Fruit fly (Drosophila melanogaster) whole organism, embryonic: ENCODE measurements around the gene CG33160.

ENCODE experiments used
- Abd-B ChIP-seq: fragments of 200-800 bp; sonication (Bioruptor generic); optimal IDR thresholded peaks from 2 replicates; lab custom pipeline; 2018; ENCODE audit warnings: missing biosample characterization, mild to moderate bottlenecking, missing genetic modification characterization, moderate library complexity
- Atf-2 ChIP-seq: fragments of 200-800 bp; sonication (Bioruptor generic); optimal IDR thresholded peaks from 2 replicates; lab custom pipeline; 2016; ENCODE audit warnings: missing biosample characterization, missing genetic modification characterization
- B-H2 ChIP-seq: fragments of 200-800 bp; sonication (Bioruptor generic); optimal IDR thresholded peaks from 2 replicates; lab custom pipeline; 2018; ENCODE audit warnings: missing biosample characterization, mild to moderate bottlenecking, missing genetic modification characterization
- BEAF-32 ChIP-seq: fragments of 200-800 bp; sonication (Bioruptor generic); optimal IDR thresholded peaks from 3 replicates; lab custom pipeline; 2017; ENCODE audit warnings: missing biosample characterization, missing genetic modification characterization, mild to moderate bottlenecking, moderate library complexity, missing genetic modification reagents
- CG11456 ChIP-seq: fragments of 200-800 bp; sonication (Bioruptor generic); IDR thresholded peaks from 3 replicates; pipeline ENCODE4 v1.3.6; 2022; ENCODE audit warnings: missing biosample characterization, missing genetic modification characterization
- CG12942 ChIP-seq: fragments of 200-800 bp; sonication (Bioruptor generic); optimal IDR thresholded peaks from 3 replicates; lab custom pipeline; 2016; ENCODE audit warnings: missing biosample characterization, missing genetic modification characterization
- CG14710 ChIP-seq: fragments of 200-800 bp; sonication (Bioruptor generic); optimal IDR thresholded peaks from 3 replicates; lab custom pipeline; 2019; ENCODE audit warnings: missing biosample characterization, mild to moderate bottlenecking, missing genetic modification characterization, moderate library complexity
- CG3065 ChIP-seq: fragments of 200-800 bp; sonication (Bioruptor generic); optimal IDR thresholded peaks from 2 replicates; lab custom pipeline; 2016; ENCODE audit warnings: missing biosample characterization, missing genetic modification characterization
- CG3847 ChIP-seq: fragments of 200-800 bp; sonication (Bioruptor generic); IDR thresholded peaks from 2 replicates; pipeline ENCODE4 v1.3.6; 2022; ENCODE audit warnings: missing biosample characterization, missing genetic modification characterization
- CG3995 ChIP-seq: fragments of 200-800 bp; sonication (Bioruptor generic); optimal IDR thresholded peaks from 3 replicates; lab custom pipeline; 2016; ENCODE audit warnings: missing biosample characterization, missing genetic modification characterization
- CG4617 ChIP-seq: fragments of 200-800 bp; sonication (Bioruptor generic); optimal IDR thresholded peaks from 3 replicates; lab custom pipeline; 2016; ENCODE audit warnings: missing biosample characterization, missing genetic modification characterization, borderline replicate concordance
- CG7839 ChIP-seq: fragments of 200-800 bp; sonication (Bioruptor generic); optimal IDR thresholded peaks from 3 replicates; lab custom pipeline; 2018; ENCODE audit warnings: missing biosample characterization, mild to moderate bottlenecking, missing genetic modification characterization, moderate library complexity
- CG9797 ChIP-seq: fragments of 200-800 bp; sonication (Bioruptor generic); optimal IDR thresholded peaks from 3 replicates; lab custom pipeline; 2018; ENCODE audit warnings: missing biosample characterization, mild to moderate bottlenecking, missing genetic modification characterization
- Chrac-16 ChIP-seq: fragments of 200-800 bp; sonication (Bioruptor generic); optimal IDR thresholded peaks from 3 replicates; lab custom pipeline; 2016; ENCODE audit warnings: missing biosample characterization, missing genetic modification characterization
- Dbx ChIP-seq: fragments of 200-800 bp; sonication (Bioruptor generic); IDR thresholded peaks from 3 replicates; pipeline ENCODE4 v1.3.6; 2022; ENCODE audit warnings: missing biosample characterization, missing genetic modification characterization
- H2.0 ChIP-seq: fragments of 200-800 bp; sonication (Bioruptor generic); IDR thresholded peaks from 2 replicates; pipeline ENCODE4 v1.3.6; 2022; ENCODE audit warnings: missing biosample characterization, missing genetic modification characterization
- MBD-R2 ChIP-seq: fragments of 200-800 bp; sonication (Bioruptor generic); IDR thresholded peaks from 2 replicates; pipeline ENCODE4 v1.3.6; 2022; ENCODE audit warnings: missing biosample characterization, missing genetic modification characterization
- MESR4 ChIP-seq: fragments of 200-800 bp; sonication (Bioruptor generic); optimal IDR thresholded peaks from 2 replicates; lab custom pipeline; 2018; ENCODE audit warnings: missing biosample characterization, mild to moderate bottlenecking, missing genetic modification characterization, moderate library complexity
- MTF-1 ChIP-seq: fragments of 200-800 bp; sonication (Bioruptor generic); optimal IDR thresholded peaks from 2 replicates; lab custom pipeline; 2018; ENCODE audit warnings: missing biosample characterization, mild to moderate bottlenecking, missing genetic modification characterization, borderline replicate concordance
- Max ChIP-seq: fragments of 200-800 bp; sonication (Bioruptor generic); optimal IDR thresholded peaks from 2 replicates; lab custom pipeline; 2016; ENCODE audit warnings: missing biosample characterization, mild to moderate bottlenecking, missing genetic modification characterization
- Myb ChIP-seq: fragments of 200-800 bp; sonication (Bioruptor generic); optimal IDR thresholded peaks from 2 replicates; lab custom pipeline; 2016; ENCODE audit warnings: missing biosample characterization, missing genetic modification characterization
- NFAT ChIP-seq: fragments of 200-800 bp; sonication (Bioruptor generic); IDR thresholded peaks from 2 replicates; pipeline ENCODE4 v1.3.6; 2022; ENCODE audit warnings: missing biosample characterization, missing genetic modification characterization
- Scr ChIP-seq: fragments of 200-800 bp; sonication (Bioruptor generic); IDR thresholded peaks from 2 replicates; pipeline ENCODE4 v1.3.6; 2022; ENCODE audit warnings: missing biosample characterization, missing genetic modification characterization; ENCODE audit not compliant: partially characterized antibody
- Six4 ChIP-seq: fragments of 200-800 bp; sonication (Bioruptor generic); optimal IDR thresholded peaks from 2 replicates; lab custom pipeline; 2016; ENCODE audit warnings: missing biosample characterization, missing genetic modification characterization
- Taf1 ChIP-seq: fragments of 200-800 bp; sonication (Bioruptor generic); IDR thresholded peaks from 2 replicates; pipeline ENCODE4 v1.3.6; 2022; ENCODE audit warnings: missing biosample characterization, missing genetic modification characterization
- Trl ChIP-seq, 3 experiments: fragments of >200 bp in 2 of 3; fragments of 200-800 bp in 1 of 3; sonication (Bioruptor generic) in 1 of 3; optimal IDR thresholded peaks; 2 replicates in 1 of 3; 3 replicates in 2 of 3; lab custom pipeline; 2016 to 2017; ENCODE audit warnings: missing biosample characterization in 1 of 3, missing genetic modification characterization in 1 of 3
- YL-1 ChIP-seq: fragments of 200-800 bp; sonication (Bioruptor generic); optimal IDR thresholded peaks from 3 replicates; lab custom pipeline; 2017; ENCODE audit warnings: missing biosample characterization, mild to moderate bottlenecking, missing genetic modification characterization
- bsh ChIP-seq, 2 experiments: fragments of 200-800 bp; sonication (Bioruptor generic); optimal IDR thresholded peaks; 2 replicates each; lab custom pipeline; 2017 to 2018; ENCODE audit warnings: mild to moderate bottlenecking in 2 of 2, missing biosample characterization in 2 of 2, missing genetic modification characterization in 2 of 2, moderate library complexity in 1 of 2
- dpn ChIP-seq, 2 experiments: fragments of 200-800 bp; sonication (Bioruptor generic); optimal IDR thresholded peaks; 3 replicates each; lab custom pipeline; 2016; ENCODE audit warnings: missing biosample characterization in 2 of 2, missing genetic modification characterization in 2 of 2
- eve ChIP-seq, 2 experiments: fragments of >200 bp; optimal IDR thresholded peaks; 2 replicates each; lab custom pipeline; 2017; ENCODE audit warnings: missing biosample characterization in 2 of 2, missing genetic modification characterization in 2 of 2
- ewg ChIP-seq: fragments of 200-800 bp; sonication (Bioruptor generic); optimal IDR thresholded peaks from 3 replicates; lab custom pipeline; 2017; ENCODE audit warnings: mild to moderate bottlenecking, missing biosample characterization, missing genetic modification reagents, missing genetic modification characterization
- gfzf ChIP-seq: fragments of 200-800 bp; sonication (Bioruptor generic); optimal IDR thresholded peaks from 2 replicates; lab custom pipeline; 2016; ENCODE audit warnings: missing biosample characterization, mild to moderate bottlenecking, missing genetic modification characterization, moderate library complexity
- hb ChIP-seq: fragments of 200-800 bp; sonication (Bioruptor generic); IDR thresholded peaks from 3 replicates; pipeline ENCODE4 v1.3.6; 2022; ENCODE audit warnings: missing biosample characterization, missing genetic modification characterization; ENCODE audit not compliant: partially characterized antibody
- hbn ChIP-seq: fragments of 200-800 bp; sonication (Bioruptor generic); IDR thresholded peaks from 2 replicates; pipeline ENCODE4 v1.3.6; 2022; ENCODE audit warnings: missing biosample characterization, missing genetic modification characterization; ENCODE audit not compliant: partially characterized antibody
- kah ChIP-seq: fragments of 200-800 bp; sonication (Bioruptor generic); optimal IDR thresholded peaks from 2 replicates; lab custom pipeline; 2018; ENCODE audit warnings: missing biosample characterization, mild to moderate bottlenecking, missing genetic modification characterization
- lab ChIP-seq: fragments of 200-800 bp; sonication (Bioruptor generic); optimal IDR thresholded peaks from 3 replicates; lab custom pipeline; 2017; ENCODE audit warnings: missing biosample characterization, missing genetic modification characterization, mild to moderate bottlenecking, moderate library complexity, missing genetic modification reagents
- nom ChIP-seq: fragments of 200-800 bp; sonication (Bioruptor generic); optimal IDR thresholded peaks from 2 replicates; lab custom pipeline; 2017; ENCODE audit warnings: missing biosample characterization, missing genetic modification characterization, mild to moderate bottlenecking, moderate library complexity, missing genetic modification reagents
- prd ChIP-seq, 3 experiments: fragments of >200 bp in 2 of 3; fragments of 200-800 bp in 1 of 3; sonication (Bioruptor generic) in 1 of 3; optimal IDR thresholded peaks in 2 of 3; IDR thresholded peaks in 1 of 3; 2 replicates in 2 of 3; 3 replicates in 1 of 3; pipeline versions ENCODE4 v1.3.6 to Lab custom; 2017 to 2022; ENCODE audit warnings: missing biosample characterization in 1 of 3, missing genetic modification characterization in 1 of 3
- pzg ChIP-seq: fragments of 200-800 bp; sonication (Bioruptor generic); optimal IDR thresholded peaks from 3 replicates; lab custom pipeline; 2018; ENCODE audit warnings: missing biosample characterization, mild to moderate bottlenecking, missing genetic modification characterization, moderate library complexity
- stwl ChIP-seq: fragments of 200-800 bp; sonication (Bioruptor generic); optimal IDR thresholded peaks from 3 replicates; lab custom pipeline; 2018; ENCODE audit warnings: missing biosample characterization, mild to moderate bottlenecking, missing genetic modification characterization, moderate library complexity
- sug ChIP-seq: fragments of 200-800 bp; optimal IDR thresholded peaks from 2 replicates; lab custom pipeline; 2019; ENCODE audit warnings: missing biosample characterization, mild to moderate bottlenecking, missing genetic modification characterization, moderate library complexity
- tio ChIP-seq: fragments of 200-800 bp; sonication (Bioruptor generic); optimal IDR thresholded peaks from 2 replicates; lab custom pipeline; 2017; ENCODE audit warnings: missing biosample characterization, missing genetic modification characterization, inconsistent platforms
- trem ChIP-seq: fragments of 200-800 bp; optimal IDR thresholded peaks from 3 replicates; lab custom pipeline; 2019; ENCODE audit warnings: missing biosample characterization, mild to moderate bottlenecking, missing genetic modification characterization, moderate library complexity

CG33160 gene

DNA sequence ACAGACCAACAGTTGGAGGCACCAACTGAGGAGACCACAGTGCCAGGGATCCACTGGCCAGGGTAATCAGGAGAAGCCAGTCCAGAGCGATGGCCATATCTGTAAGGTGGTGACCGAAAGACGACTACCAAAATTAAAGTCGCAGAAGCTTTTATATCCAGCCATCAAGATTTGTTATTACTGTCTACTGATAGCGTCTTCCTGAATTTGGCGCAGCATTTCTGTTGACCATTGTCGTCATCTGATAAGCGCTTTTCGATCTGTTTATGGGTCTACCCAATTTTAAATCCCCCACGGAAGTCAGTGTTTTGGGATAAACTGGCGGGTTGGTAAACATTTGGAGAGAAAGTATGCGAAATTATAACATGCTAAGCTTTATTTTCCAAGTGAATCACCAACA, 33.7 kb downstream of the CG33160 start, which contains the start of gene CG14963:
Gene CG14963, minus strand, starts transcription at position 101 of the 400 bp plus-strand sequence.
- TF ChIP-seq Abd-B (GFP tag; lab: Kevin White, UChicago) (no peak), Dbx (GFP tag; lab: Robert Waterston, UW) (no peak), lab (GFP tag; lab: Kevin White, UChicago) (no peak), B-H2 (GFP tag; lab: Kevin White, UChicago) (no peak), ewg (GFP tag; lab: Kevin White, UChicago) (no peak), Taf1 (GFP tag; lab: Robert Waterston, UW) (no peak), bsh (GFP tag; optimal IDR thresholded peaks at IDR 0.05; lab: Kevin White, UChicago) (no peak), CG3847 (no peak), Six4 (GFP tag; lab: Kevin White, UChicago) (no peak), CG12942 (GFP tag; lab: Kevin White, UChicago) (no peak), hb (GFP tag; lab: Robert Waterston, UW) (no peak), prd (optimal IDR thresholded peaks at IDR 0.05; lab: Kevin White, UChicago) (no peak), prd (GFP tag; IDR thresholded peaks at IDR 0.05; lab: Robert Waterston, UW) (no peak), eve (GFP tag; optimal IDR thresholded peaks at IDR 0.05; lab: Kevin White, UChicago) (no peak), hbn (GFP tag; lab: Robert Waterston, UW) (no peak), MTF-1 (no peak), Scr (GFP tag; lab: Robert Waterston, UW) (no peak)

DNA sequence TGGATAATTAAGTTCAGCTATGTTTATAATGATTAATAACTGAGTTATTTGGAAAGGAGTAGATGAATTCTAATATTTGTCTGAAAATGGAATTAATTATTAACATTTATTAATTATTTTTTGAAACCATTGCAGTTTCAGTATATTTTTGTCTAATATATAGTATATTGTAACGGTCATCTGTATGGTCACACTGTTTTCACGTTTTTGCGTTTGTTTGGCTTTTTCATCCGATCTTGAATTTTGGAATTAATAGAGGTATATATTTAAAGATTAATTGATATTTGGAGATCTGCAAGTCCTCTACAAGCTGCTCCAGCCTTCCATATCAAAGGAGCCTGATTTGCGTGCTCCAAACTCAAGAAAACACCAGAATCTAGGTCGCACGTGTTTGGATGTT, 37.1 kb downstream of the CG33160 start, which contains the start of the genes CG32278 and CG32281:
Gene CG32278, plus strand, starts transcription at position 180 of the 400 bp plus-strand sequence.
Gene CG32281, plus strand, starts transcription at position 269 of the 400 bp plus-strand sequence.
- TF ChIP-seq gfzf (GFP tag; lab: Kevin White, UChicago) (peak; percentile 54), nom (GFP tag; lab: Kevin White, UChicago) (no peak), CG14710 (tag; lab: Kevin White, UChicago) (peak; percentile 18), CG11456 (GFP tag; lab: Robert Waterston, UW) (no peak), CG3065 (GFP tag; lab: Kevin White, UChicago) (no peak), lab (GFP tag; lab: Kevin White, UChicago) (no peak), H2.0 (GFP tag; lab: Robert Waterston, UW) (no peak), YL-1 (GFP tag; lab: Kevin White, UChicago) (peak; percentile 40), CG4617 (GFP tag; lab: Kevin White, UChicago) (peak; percentile 28), CG7839 (tag; lab: Kevin White, UChicago) (no peak), kah (GFP tag; lab: Kevin White, UChicago) (no peak), Atf-2 (GFP tag; lab: Kevin White, UChicago) (no peak), tio (no peak), MBD-R2 (GFP tag; lab: Robert Waterston, UW) (peak; percentile 19; the same call in 1 of the 2 replicates), NFAT (GFP tag; lab: Robert Waterston, UW) (no peak), CG9797 (GFP tag; lab: Kevin White, UChicago) (peak; percentile 52), Myb (GFP tag; lab: Kevin White, UChicago) (peak; percentile 7), trem (tag; lab: Kevin White, UChicago) (peak; percentile 41), Trl (optimal IDR thresholded peaks at IDR 0.05; lab: Kevin White, UChicago) (no peak), Trl (GFP tag; optimal IDR thresholded peaks at IDR 0.05; lab: Kevin White, UChicago) (no peak), pzg (GFP tag; lab: Kevin White, UChicago) (peak; percentile 9), Chrac-16 (no peak), CG3995 (GFP tag; lab: Kevin White, UChicago) (peak; percentile 67), MESR4 (GFP tag; lab: Kevin White, UChicago) (peak; percentile 47), BEAF-32 (GFP tag; lab: Kevin White, UChicago) (peak; percentile 11), stwl (peak; percentile 41), hbn (GFP tag; lab: Robert Waterston, UW) (no peak), dpn (GFP tag; optimal IDR thresholded peaks at IDR 0.05; lab: Kevin White, UChicago) (no peak), Max (GFP tag; lab: Kevin White, UChicago) (peak; percentile 9), sug (tag; lab: Kevin White, UChicago) (no peak)
